Worm (Caenorhabditis elegans) whole organism, late embryonic: ENCODE data around the gene gtf-2H5.

Source experiments
- F13H6.1 ChIP-seq: sonication (generic microtip); optimal IDR thresholded peaks from 2 replicates; lab custom pipeline; 2016; ENCODE audit warnings: missing genetic modification characterization, missing compliant biosample characterization
- K02D7.2 ChIP-seq: sonication (generic microtip); optimal IDR thresholded peaks from 2 replicates; lab custom pipeline; 2017; ENCODE audit warnings: mild to moderate bottlenecking, missing genetic modification characterization, missing compliant biosample characterization
- Y22D7AL.16 ChIP-seq: sonication (generic microtip); optimal IDR thresholded peaks from 2 replicates; lab custom pipeline; 2016; ENCODE audit warnings: missing genetic modification characterization, missing compliant biosample characterization
- ahr-1 ChIP-seq: sonication (generic microtip); optimal IDR thresholded peaks from 2 replicates; lab custom pipeline; 2016; ENCODE audit warnings: missing genetic modification characterization, missing compliant biosample characterization
- ama-1 ChIP-seq: fragments of 150-350 bp; optimal IDR thresholded peaks from 2 replicates; lab custom pipeline; 2014
- ceh-14 ChIP-seq: sonication (generic microtip); optimal IDR thresholded peaks from 2 replicates; lab custom pipeline; 2016; ENCODE audit warnings: missing genotype, missing genetic modification characterization, missing compliant biosample characterization
- ceh-18 ChIP-seq: sonication (generic microtip); optimal IDR thresholded peaks from 2 replicates; lab custom pipeline; 2016; ENCODE audit warnings: missing genetic modification characterization, missing compliant biosample characterization
- ceh-31 ChIP-seq: sonication (generic microtip); optimal IDR thresholded peaks from 2 replicates; lab custom pipeline; 2016; ENCODE audit warnings: missing genetic modification characterization, missing compliant biosample characterization
- ceh-34 ChIP-seq: sonication (generic microtip); optimal IDR thresholded peaks from 2 replicates; lab custom pipeline; 2016; ENCODE audit warnings: mild to moderate bottlenecking, missing genetic modification characterization, missing compliant biosample characterization
- ceh-48 ChIP-seq: sonication (generic microtip); optimal IDR thresholded peaks from 2 replicates; lab custom pipeline; 2016; ENCODE audit warnings: missing genetic modification characterization, inconsistent platforms, missing compliant biosample characterization
- che-1 ChIP-seq: sonication (generic microtip); optimal IDR thresholded peaks from 2 replicates; lab custom pipeline; 2016; ENCODE audit warnings: mild to moderate bottlenecking, missing genetic modification characterization, missing compliant biosample characterization
- dmd-4 ChIP-seq: sonication (generic microtip); optimal IDR thresholded peaks from 2 replicates; lab custom pipeline; 2016; ENCODE audit warnings: borderline replicate concordance, missing genetic modification characterization, missing compliant biosample characterization
- elt-2 ChIP-seq: sonication (generic microtip); optimal IDR thresholded peaks from 2 replicates; lab custom pipeline; 2016; ENCODE audit warnings: missing genetic modification reagents, missing genetic modification characterization, missing compliant biosample characterization
- elt-4 ChIP-seq: sonication (generic microtip); optimal IDR thresholded peaks from 2 replicates; lab custom pipeline; 2016; ENCODE audit warnings: missing genetic modification characterization, missing compliant biosample characterization
- ets-4 ChIP-seq: sonication (generic microtip); optimal IDR thresholded peaks from 2 replicates; lab custom pipeline; 2016; ENCODE audit warnings: missing genetic modification characterization, missing compliant biosample characterization
- eyg-1 ChIP-seq: sonication (generic microtip); optimal IDR thresholded peaks from 2 replicates; lab custom pipeline; 2016; ENCODE audit warnings: missing genotype, missing genetic modification characterization, missing compliant biosample characterization
- fkh-10 ChIP-seq: fragments of 150-350 bp; optimal IDR thresholded peaks from 2 replicates; lab custom pipeline; 2014; ENCODE audit warnings: missing biosample characterization, missing genetic modification reagents, missing genetic modification characterization
- gmeb-2 ChIP-seq: sonication (generic microtip); optimal IDR thresholded peaks from 2 replicates; lab custom pipeline; 2016; ENCODE audit warnings: missing genetic modification characterization, inconsistent platforms, missing compliant biosample characterization
- hlh-8 ChIP-seq: sonication (generic microtip); optimal IDR thresholded peaks from 2 replicates; lab custom pipeline; 2016; ENCODE audit warnings: missing genotype, missing genetic modification characterization, missing compliant biosample characterization
- mec-3 ChIP-seq: sonication (generic microtip); optimal IDR thresholded peaks from 2 replicates; lab custom pipeline; 2016; ENCODE audit warnings: borderline replicate concordance, missing genetic modification characterization, missing compliant biosample characterization
- npax-4 ChIP-seq: sonication (generic microtip); optimal IDR thresholded peaks from 2 replicates; lab custom pipeline; 2016; ENCODE audit warnings: missing genetic modification characterization, missing compliant biosample characterization
- odd-2 ChIP-seq: sonication (generic microtip); optimal IDR thresholded peaks from 2 replicates; lab custom pipeline; 2017; ENCODE audit warnings: antibody characterized with exemption, mild to moderate bottlenecking, missing genetic modification characterization, missing compliant biosample characterization
- pag-3 ChIP-seq: sonication (generic microtip); optimal IDR thresholded peaks from 2 replicates; lab custom pipeline; 2016; ENCODE audit warnings: missing compliant biosample characterization, missing genetic modification characterization, borderline replicate concordance
- pat-9 ChIP-seq: fragments of 200-800 bp; sonication (Bioruptor generic); optimal IDR thresholded peaks from 2 replicates; lab custom pipeline; 2018; ENCODE audit warnings: mild to moderate bottlenecking, missing genetic modification characterization, moderate library complexity, missing compliant biosample characterization
- pha-2 ChIP-seq: sonication (generic microtip); optimal IDR thresholded peaks from 2 replicates; lab custom pipeline; 2017; ENCODE audit warnings: mild to moderate bottlenecking, missing genetic modification characterization, missing compliant biosample characterization
- pha-4 ChIP-seq: fragments of 150-350 bp; optimal IDR thresholded peaks from 2 replicates; lab custom pipeline; 2018; ENCODE audit warnings: missing biosample characterization, missing genetic modification reagents, missing genetic modification characterization
- pros-1 ChIP-seq: fragments of 150-350 bp; optimal IDR thresholded peaks from 2 replicates; lab custom pipeline; 2014; ENCODE audit warnings: missing biosample characterization, missing genetic modification reagents, missing genetic modification characterization
- ref-2 ChIP-seq: sonication (generic microtip); optimal IDR thresholded peaks from 2 replicates; lab custom pipeline; 2016; ENCODE audit warnings: missing genetic modification characterization, missing compliant biosample characterization
- rnt-1 ChIP-seq: sonication (generic microtip); optimal IDR thresholded peaks from 2 replicates; lab custom pipeline; 2016; ENCODE audit warnings: missing genetic modification characterization, missing compliant biosample characterization
- sdc-2 ChIP-seq: sonication (generic microtip); optimal IDR thresholded peaks from 2 replicates; lab custom pipeline; 2016; ENCODE audit warnings: missing genotype, missing genetic modification characterization, missing compliant biosample characterization
- tbx-2 ChIP-seq: sonication (generic microtip); optimal IDR thresholded peaks from 2 replicates; lab custom pipeline; 2016; ENCODE audit warnings: missing genetic modification characterization, missing compliant biosample characterization
- tbx-7 ChIP-seq: sonication (generic microtip); optimal IDR thresholded peaks from 2 replicates; lab custom pipeline; 2016; ENCODE audit warnings: missing genotype, missing genetic modification characterization, missing compliant biosample characterization
- unc-42 ChIP-seq: sonication (generic microtip); optimal IDR thresholded peaks from 2 replicates; lab custom pipeline; 2016; ENCODE audit warnings: missing genotype, missing genetic modification characterization, missing compliant biosample characterization
- ztf-16 ChIP-seq: sonication (generic microtip); optimal IDR thresholded peaks from 2 replicates; lab custom pipeline; 2017; ENCODE audit warnings: missing genetic modification characterization, missing compliant biosample characterization

Gene gtf-2H5

ce11 chrIII:612759-613158 lies 35.4 kb upstream of the gtf-2H5 start:
- TF ChIP-seq ztf-16 (tag; lab: Kevin White, UChicago) (no peak), unc-42 (tag; lab: Kevin White, UChicago) (peak; percentile 77), pat-9 (tag; lab: Kevin White, UChicago) (no peak), ceh-31 (tag; lab: Kevin White, UChicago) (no peak), eyg-1 (tag; lab: Kevin White, UChicago) (no peak), tbx-7 (tag; lab: Kevin White, UChicago) (no peak)
- TF ChIP-seq, all 69 proteins: peak for 1

ce11 chrIII:611900-612299 lies 34.5 kb upstream of the gtf-2H5 start:
- TF ChIP-seq unc-42 (tag; lab: Kevin White, UChicago), result peak; percentile 96
- no peak for TF ChIP-seq ama-1 (lab: Kevin White, UChicago)

ce11 chrIII:609549-609948 lies 32.2 kb upstream of the gtf-2H5 start, which contains the start of gene best-17:
best-17 (minus strand) TSS chrIII:609649.
- no peak for TF ChIP-seq mec-3 (tag; lab: Kevin White, UChicago)
- TF ChIP-seq ama-1 (lab: Kevin White, UChicago), result no peak
- TF ChIP-seq Y22D7AL.16 (tag; lab: Kevin White, UChicago), result no peak
- no peak for TF ChIP-seq ceh-31 (tag; lab: Kevin White, UChicago)
- TF ChIP-seq tbx-7 (tag; lab: Kevin White, UChicago), result no peak
- TF ChIP-seq ref-2 (tag; lab: Kevin White, UChicago), result no peak
- no peak for TF ChIP-seq pha-2 (tag; lab: Kevin White, UChicago)
- no peak for TF ChIP-seq gmeb-2
- no peak for TF ChIP-seq ceh-48
- TF ChIP-seq ets-4 (tag; lab: Kevin White, UChicago), result no peak
- TF ChIP-seq pag-3 (tag; lab: Kevin White, UChicago), result no peak
- TF ChIP-seq unc-42 (tag; lab: Kevin White, UChicago), result no peak
- no peak for TF ChIP-seq ceh-14 (tag; lab: Kevin White, UChicago)
- TF ChIP-seq K02D7.2 (tag; lab: Kevin White, UChicago), result no peak
- no peak for TF ChIP-seq pha-4
- no peak for TF ChIP-seq npax-4 (tag; lab: Kevin White, UChicago)
- no peak for TF ChIP-seq fkh-10
- no peak for TF ChIP-seq odd-2 (tag; lab: Kevin White, UChicago)
- TF ChIP-seq, all 69 proteins: peak for 0

ce11 chrIII:605415-606054 lies 28.2 kb upstream of the gtf-2H5 start, which contains the start of the genes Y55B1AR.4 and ttr-7:
Y55B1AR.4 (minus strand) TSS chrIII:605515.
ttr-7 (plus strand) TSS chrIII:606004.
- no peak for TF ChIP-seq dmd-4 (tag; lab: Kevin White, UChicago)
- TF ChIP-seq K02D7.2 (tag; lab: Kevin White, UChicago), result no peak
- no peak for TF ChIP-seq rnt-1 (tag; lab: Kevin White, UChicago)
- no peak for TF ChIP-seq pat-9 (tag; lab: Kevin White, UChicago)
- no peak for TF ChIP-seq ceh-18 (tag; lab: Kevin White, UChicago)
- no peak for TF ChIP-seq elt-2 (tag; lab: Kevin White, UChicago)
- no peak for TF ChIP-seq ceh-34
- no peak for TF ChIP-seq che-1 (tag; lab: Kevin White, UChicago)
- TF ChIP-seq ama-1 (lab: Kevin White, UChicago), result no peak
- no peak for TF ChIP-seq hlh-8 (tag; lab: Kevin White, UChicago)
- TF ChIP-seq sdc-2 (tag; lab: Kevin White, UChicago), result no peak
- TF ChIP-seq F13H6.1 (tag; lab: Kevin White, UChicago), result no peak
- no peak for TF ChIP-seq tbx-2 (tag; lab: Kevin White, UChicago)
- TF ChIP-seq, all 69 proteins: peak for 0

- TF ChIP-seq ahr-1 (tag; lab: Kevin White, UChicago) (no peak), dmd-4 (tag; lab: Kevin White, UChicago) (no peak), elt-4 (tag; lab: Kevin White, UChicago) (no peak), elt-2 (tag; lab: Kevin White, UChicago) (peak; percentile 55), ceh-34 (no peak), pha-2 (tag; lab: Kevin White, UChicago) (no peak), rnt-1 (tag; lab: Kevin White, UChicago) (no peak), pros-1 (tag; lab: Kevin White, UChicago) (no peak)
These were observed 23.1 kb upstream of the gtf-2H5 start, which contains the start of gene lec-6 for ce11 chrIII:600316-600932. lec-6 (minus strand) TSS chrIII:600366.
